Fruit fly (Drosophila melanogaster): ENCODE data around the gene Ufl1.

Ufl1 gene

dm6 chr3R:7091904-7092303 is 17.7 kb upstream of the Ufl1 start:
- TF ChIP-seq CG32264 (GFP tag; optimal IDR thresholded peaks at IDR 0.05) (no peak), h (GFP tag; optimal IDR thresholded peaks at IDR 0.05) (no peak), rgr (GFP tag; optimal IDR thresholded peaks at IDR 0.05) (no peak), sage (GFP tag; optimal IDR thresholded peaks at IDR 0.05) (no peak), lola (GFP tag; optimal IDR thresholded peaks at IDR 0.05) (no peak), Mio (GFP tag; optimal IDR thresholded peaks at IDR 0.05) (no peak), Dif (GFP tag; optimal IDR thresholded peaks at IDR 0.05; ENCODE audit: partially characterized antibody) (no peak), pan (optimal IDR thresholded peaks at IDR 0.05) (no peak), Myc (optimal IDR thresholded peaks at IDR 0.05) (no peak), sv (GFP tag; optimal IDR thresholded peaks at IDR 0.05) (no peak), woc (GFP tag; optimal IDR thresholded peaks at IDR 0.05) (no peak), fru (GFP tag; optimal IDR thresholded peaks at IDR 0.05) (no peak), Jra (GFP tag; optimal IDR thresholded peaks at IDR 0.05) (no peak), OdsH (GFP tag; optimal IDR thresholded peaks at IDR 0.05) (no peak), tai (GFP tag; optimal IDR thresholded peaks at IDR 0.05) (no peak), Rel (GFP tag; optimal IDR thresholded peaks at IDR 0.05) (no peak), Rel (tag; optimal IDR thresholded peaks at IDR 0.05) (no peak), dl (GFP tag; optimal IDR thresholded peaks at IDR 0.05; ENCODE audit: insufficient read depth in 1 of 2, partially characterized antibody in 2 of 2) (no peak)

dm6 chr3R:7090337-7090830 is 16.1 kb upstream of the Ufl1 start:
- TF ChIP-seq Hr83 (GFP tag; optimal IDR thresholded peaks at IDR 0.05; ENCODE audit: poor library complexity, severe bottlenecking) (peak; percentile 53), foxo (GFP tag; optimal IDR thresholded peaks at IDR 0.05) (peak in 1 of 2 experiments; percentile 20), sage (GFP tag; optimal IDR thresholded peaks at IDR 0.05) (no peak), CrebA (GFP tag; optimal IDR thresholded peaks at IDR 0.05; ENCODE audit: borderline replicate concordance) (no peak), pan (optimal IDR thresholded peaks at IDR 0.05) (peak; percentile 40), fru (GFP tag; optimal IDR thresholded peaks at IDR 0.05) (peak; percentile 40), h (GFP tag; optimal IDR thresholded peaks at IDR 0.05) (peak; percentile 75), Jra (GFP tag; optimal IDR thresholded peaks at IDR 0.05) (no peak), Vsx2 (GFP tag; optimal IDR thresholded peaks at IDR 0.05; ENCODE audit: partially characterized antibody) (no peak), Rel (GFP tag; optimal IDR thresholded peaks at IDR 0.05) (no peak), Rel (tag; optimal IDR thresholded peaks at IDR 0.05) (peak; percentile 57), br (GFP tag; optimal IDR thresholded peaks at IDR 0.05) (no peak), dmrt93B (GFP tag; optimal IDR thresholded peaks at IDR 0.05) (no peak), Myc (optimal IDR thresholded peaks at IDR 0.05) (no peak), rgr (GFP tag; optimal IDR thresholded peaks at IDR 0.05) (peak; percentile 33), psq (GFP tag; optimal IDR thresholded peaks at IDR 0.05) (no peak), woc (GFP tag; optimal IDR thresholded peaks at IDR 0.05) (peak; percentile 29), brk (GFP tag; optimal IDR thresholded peaks at IDR 0.05) (peak; percentile 6), ey (GFP tag; optimal IDR thresholded peaks at IDR 0.05) (peak; percentile 36)

dm6 chr3R:7089522-7090336 is 15.5 kb upstream of the Ufl1 start:
- TF ChIP-seq psq (GFP tag; optimal IDR thresholded peaks at IDR 0.05), result no peak
- TF ChIP-seq rgr (GFP tag; optimal IDR thresholded peaks at IDR 0.05), result no peak
- TF ChIP-seq HLH106 (tag; optimal IDR thresholded peaks at IDR 0.05), result peak; percentile 10
- no peak for TF ChIP-seq Rel (GFP tag; optimal IDR thresholded peaks at IDR 0.05)
- TF ChIP-seq Rel (tag; optimal IDR thresholded peaks at IDR 0.05), result peak; percentile 17
- no peak for TF ChIP-seq OdsH (GFP tag; optimal IDR thresholded peaks at IDR 0.05)
- TF ChIP-seq GATAd (GFP tag; optimal IDR thresholded peaks at IDR 0.05), result no peak
- TF ChIP-seq lola (GFP tag; optimal IDR thresholded peaks at IDR 0.05), result no peak

- TF ChIP-seq dl (GFP tag; optimal IDR thresholded peaks at IDR 0.05; ENCODE audit: insufficient read depth in 1 of 2, partially characterized antibody in 2 of 2), result no peak
- no peak for TF ChIP-seq Vsx2 (GFP tag; optimal IDR thresholded peaks at IDR 0.05; ENCODE audit: partially characterized antibody)
- TF ChIP-seq Jra (GFP tag; optimal IDR thresholded peaks at IDR 0.05), result peak; percentile 30
- TF ChIP-seq rgr (GFP tag; optimal IDR thresholded peaks at IDR 0.05), result no peak
- TF ChIP-seq fru (GFP tag; optimal IDR thresholded peaks at IDR 0.05), result no peak
- TF ChIP-seq Hr78 (GFP tag; optimal IDR thresholded peaks at IDR 0.05), result no peak
- TF ChIP-seq Hnf4 (GFP tag; optimal IDR thresholded peaks at IDR 0.05), result peak; percentile 13
- peak; percentile 27 for TF ChIP-seq brk (GFP tag; optimal IDR thresholded peaks at IDR 0.05)
- TF ChIP-seq sv (GFP tag; optimal IDR thresholded peaks at IDR 0.05), result no peak
- no peak for TF ChIP-seq Rel (GFP tag; optimal IDR thresholded peaks at IDR 0.05)
- TF ChIP-seq Rel (tag; optimal IDR thresholded peaks at IDR 0.05), result peak; percentile 33
- TF ChIP-seq pan (optimal IDR thresholded peaks at IDR 0.05), result no peak
- no peak for TF ChIP-seq lola (GFP tag; optimal IDR thresholded peaks at IDR 0.05)
Observed at dm6 chr3R:7088837-7089361, 14.6 kb upstream of the Ufl1 start.

Data from whole organism, wandering third instar larva.